In genomic region chrIII:5442711-5443253, ce11 we compare ENCODE assay signal across 1 worm cellular context.
TF ChIP-seq lines count a peak whose summit lies in the region.

T24G10.2 (minus strand) TSS chrIII:5442761.
disl-2 (plus strand) TSS chrIII:5443167.

TF ChIP-seq in whole organism, L4 larva, 104 proteins besides CTCF, POLR2A, EP300 and RAD21 (continued from another document):
- TF ChIP-seq mes-2 (tag; optimal IDR thresholded peaks at IDR 0.05; lab: Kevin White, UChicago; ENCODE audit: poor library complexity, severe bottlenecking) (peak; percentile 75), lin-38 (GFP tag; IDR thresholded peaks at IDR 0.05; lab: Robert Waterston, UW) (peak; percentile 64), pha-4 (GFP tag; IDR thresholded peaks at IDR 0.05; lab: Robert Waterston, UW) (no peak), pha-4 (tag; optimal IDR thresholded peaks at IDR 0.05; lab: Kevin White, UChicago) (peak; percentile 68)
